Worm (Caenorhabditis elegans) whole organism, young adult: ENCODE results near the gene Y32B12B.2.

Source experiments
- F49E8.2 ChIP-seq: sonication (generic microtip); optimal IDR thresholded peaks from 3 replicates; lab custom pipeline; 2017; ENCODE audit warnings: missing genetic modification characterization, mild to moderate bottlenecking, missing compliant biosample characterization, antibody characterized with exemption, moderate library complexity; ENCODE audit not compliant: insufficient read depth
- F52B5.7 ChIP-seq: sonication (generic microtip); optimal IDR thresholded peaks from 2 replicates; lab custom pipeline; 2016; ENCODE audit warnings: mild to moderate bottlenecking, missing genetic modification characterization, missing compliant biosample characterization
- Y79H2A.3 ChIP-seq: fragments of 200-800 bp; sonication (Bioruptor generic); conservative IDR thresholded peaks from 2 replicates; pipeline ENCODE4 v1.3.6; 2022; ENCODE audit warnings: missing genetic modification reagents, missing genetic modification characterization, missing compliant biosample characterization
- ZK185.1 ChIP-seq: sonication (generic microtip); optimal IDR thresholded peaks from 2 replicates; lab custom pipeline; 2016; ENCODE audit warnings: mild to moderate bottlenecking, missing genetic modification characterization, missing compliant biosample characterization; ENCODE audit not compliant: poor library complexity, severe bottlenecking
- cebp-1 ChIP-seq, 2 experiments: fragments of 200-800 bp in 1 of 2; sonication (Bioruptor generic) in 1 of 2; sonication (generic microtip) in 1 of 2; IDR thresholded peaks in 1 of 2; optimal IDR thresholded peaks in 1 of 2; 2 replicates each; pipeline versions ENCODE4 v1.3.6 to Lab custom; 2017 to 2022; ENCODE audit warnings: missing compliant biosample characterization in 2 of 2, missing genetic modification characterization in 2 of 2, mild to moderate bottlenecking in 1 of 2, missing genetic modification reagents in 1 of 2, moderate library complexity in 1 of 2
- ceh-58 ChIP-seq: fragments of 200-800 bp; sonication (Bioruptor generic); IDR thresholded peaks from 2 replicates; pipeline ENCODE4 v1.3.6; 2022; ENCODE audit warnings: missing genetic modification characterization, missing compliant biosample characterization
- egl-44 ChIP-seq: fragments of 200-800 bp; sonication (Bioruptor generic); IDR thresholded peaks from 2 replicates; pipeline ENCODE4 v1.3.6; 2022; ENCODE audit warnings: missing genetic modification reagents, missing genetic modification characterization, missing compliant biosample characterization
- snpc-1.3 ChIP-seq: sonication (generic microtip); optimal IDR thresholded peaks from 2 replicates; lab custom pipeline; 2017; ENCODE audit warnings: missing genetic modification characterization, mild to moderate bottlenecking, missing compliant biosample characterization, antibody characterized with exemption, moderate library complexity, missing genotype, missing genetic modification reagents; ENCODE audit not compliant: insufficient read depth
- ztf-22 ChIP-seq: fragments of 200-800 bp; sonication (Bioruptor generic); optimal IDR thresholded peaks from 2 replicates; lab custom pipeline; 2018; ENCODE audit warnings: mild to moderate bottlenecking, missing genetic modification characterization, moderate library complexity, missing compliant biosample characterization

DNA sequence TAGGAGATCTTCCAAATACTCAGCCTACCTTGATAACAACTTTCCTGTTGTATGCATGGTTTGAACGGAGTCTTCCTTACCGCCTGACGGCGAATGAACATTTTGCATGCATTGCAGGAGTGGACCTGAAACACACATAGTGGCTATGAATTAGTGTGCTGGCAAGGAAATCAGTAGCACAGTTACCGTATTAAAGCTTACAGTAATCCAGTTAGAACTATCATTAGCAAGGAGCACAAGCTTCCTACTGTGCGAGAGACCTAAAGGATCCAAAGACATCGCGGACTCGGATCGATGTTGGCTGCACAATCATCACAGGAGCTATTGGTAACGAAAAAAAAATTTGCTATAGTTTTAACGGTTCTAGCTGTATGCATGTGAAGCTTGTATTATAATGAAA, 32.5 kb downstream of the Y32B12B.2 start, which contains the start of gene nhr-233:
- TF ChIP-seq F49E8.2 (tag; lab: Kevin White, UChicago) (no peak), F52B5.7 (tag; lab: Kevin White, UChicago) (no peak), Y79H2A.3 (GFP tag; lab: Robert Waterston, UW) (no peak), ztf-22 (GFP tag; lab: Kevin White, UChicago) (no peak), cebp-1 (GFP tag; IDR thresholded peaks at IDR 0.05; lab: Robert Waterston, UW) (no peak), cebp-1 (tag; optimal IDR thresholded peaks at IDR 0.05; lab: Kevin White, UChicago) (no peak), ceh-58 (GFP tag; lab: Robert Waterston, UW) (no peak), snpc-1.3 (tag; lab: Kevin White, UChicago) (no peak), egl-44 (no peak), ZK185.1 (tag; lab: Kevin White, UChicago) (no peak)
